Fruit fly (Drosophila melanogaster) whole organism, wandering third instar larva: ENCODE results near the gene Tmep.

Source experiments
- Abd-B ChIP-seq: fragments of >200 bp; optimal IDR thresholded peaks from 2 replicates; lab custom pipeline; 2017; ENCODE audit warnings: missing biosample characterization, missing genetic modification characterization
- CG32264 ChIP-seq: fragments of 200-800 bp; sonication (Bioruptor generic); optimal IDR thresholded peaks from 2 replicates; lab custom pipeline; 2016; ENCODE audit warnings: missing biosample characterization, missing genetic modification characterization
- CG9705 ChIP-seq: fragments of 200-800 bp; sonication (Bioruptor generic); optimal IDR thresholded peaks from 2 replicates; lab custom pipeline; 2018; ENCODE audit warnings: missing biosample characterization, mild to moderate bottlenecking, missing genetic modification characterization
- CrebA ChIP-seq: fragments of 200-800 bp; sonication (Bioruptor generic); optimal IDR thresholded peaks from 2 replicates; lab custom pipeline; 2016; ENCODE audit warnings: missing biosample characterization, mild to moderate bottlenecking, missing genetic modification characterization, borderline replicate concordance
- Dfd ChIP-seq: fragments of >200 bp; optimal IDR thresholded peaks from 2 replicates; lab custom pipeline; 2017; ENCODE audit warnings: missing biosample characterization, missing genetic modification characterization
- Dif ChIP-seq: fragments of 200-275, 200-300 bp; sonication (Bioruptor generic); optimal IDR thresholded peaks from 2 replicates; lab custom pipeline; 2018; ENCODE audit warnings: missing biosample characterization, missing genetic modification characterization; ENCODE audit not compliant: partially characterized antibody
- GATAd ChIP-seq: sonication (Bioruptor generic); optimal IDR thresholded peaks from 2 replicates; lab custom pipeline; 2016; ENCODE audit warnings: missing biosample characterization, missing genetic modification characterization
- HLH106 ChIP-seq: fragments of 200-800 bp; optimal IDR thresholded peaks from 3 replicates; lab custom pipeline; 2019; ENCODE audit warnings: missing biosample characterization, mild to moderate bottlenecking, missing genetic modification characterization, moderate library complexity
- Hnf4 ChIP-seq: fragments of 200-800 bp; sonication (Bioruptor generic); optimal IDR thresholded peaks from 2 replicates; lab custom pipeline; 2016; ENCODE audit warnings: missing biosample characterization, mild to moderate bottlenecking, missing genetic modification characterization
- Hr78 ChIP-seq: fragments of >200 bp; optimal IDR thresholded peaks from 2 replicates; lab custom pipeline; 2017; ENCODE audit warnings: missing biosample characterization, missing genetic modification characterization
- Hr83 ChIP-seq: fragments of 200-300 bp; sonication (Bioruptor generic); optimal IDR thresholded peaks from 2 replicates; lab custom pipeline; 2016; ENCODE audit warnings: missing biosample characterization, mild to moderate bottlenecking, missing genetic modification characterization, moderate library complexity; ENCODE audit not compliant: poor library complexity, severe bottlenecking
- Jra ChIP-seq: sonication (Bioruptor generic); optimal IDR thresholded peaks from 2 replicates; lab custom pipeline; 2016; ENCODE audit warnings: missing biosample characterization, missing genetic modification characterization
- Mio ChIP-seq: sonication (Bioruptor generic); optimal IDR thresholded peaks from 2 replicates; lab custom pipeline; 2016; ENCODE audit warnings: missing biosample characterization, missing genetic modification characterization
- Myc ChIP-seq: fragments of >200 bp; optimal IDR thresholded peaks from 2 replicates; lab custom pipeline; 2017
- N ChIP-seq: fragments of >200 bp; optimal IDR thresholded peaks from 2 replicates; lab custom pipeline; 2018; ENCODE audit warnings: missing biosample characterization, missing external identifiers, missing genetic modification characterization
- OdsH ChIP-seq: fragments of 200-800 bp; sonication (Bioruptor generic); optimal IDR thresholded peaks from 2 replicates; lab custom pipeline; 2016; ENCODE audit warnings: missing biosample characterization, mild to moderate bottlenecking, missing genetic modification characterization
- Rel ChIP-seq, 2 experiments: fragments of 200-800 bp; sonication (Bioruptor generic) in 1 of 2; optimal IDR thresholded peaks; 2 replicates in 1 of 2; 3 replicates in 1 of 2; lab custom pipeline; 2016 to 2019; ENCODE audit warnings: mild to moderate bottlenecking in 2 of 2, missing biosample characterization in 2 of 2, missing genetic modification characterization in 2 of 2, moderate library complexity in 1 of 2
- Sp1 ChIP-seq: fragments of 200-800 bp; sonication (Bioruptor generic); optimal IDR thresholded peaks from 3 replicates; lab custom pipeline; 2019; ENCODE audit warnings: missing biosample characterization, mild to moderate bottlenecking, missing genetic modification characterization, moderate library complexity
- Vsx2 ChIP-seq: fragments of 200-300, 225-300 bp; sonication (Bioruptor generic); optimal IDR thresholded peaks from 2 replicates; lab custom pipeline; 2018; ENCODE audit warnings: missing biosample characterization, missing genetic modification characterization; ENCODE audit not compliant: partially characterized antibody
- br ChIP-seq: fragments of 200-800 bp; sonication (Bioruptor generic); optimal IDR thresholded peaks from 2 replicates; lab custom pipeline; 2016; ENCODE audit warnings: missing biosample characterization, missing genetic modification characterization
- brk ChIP-seq: fragments of 200-800 bp; sonication (Bioruptor generic); optimal IDR thresholded peaks from 2 replicates; lab custom pipeline; 2016; ENCODE audit warnings: missing biosample characterization, mild to moderate bottlenecking, missing genetic modification characterization
- dl ChIP-seq, 2 experiments: fragments of 175-275, 200-275 bp in 1 of 2; fragments of 200-275 bp in 1 of 2; sonication (Bioruptor generic); optimal IDR thresholded peaks; lab custom pipeline; 2018; ENCODE audit warnings: mild to moderate bottlenecking in 2 of 2, missing biosample characterization in 2 of 2, missing genetic modification characterization in 2 of 2, moderate library complexity in 2 of 2; ENCODE audit not compliant: partially characterized antibody in 2 of 2, insufficient read depth in 1 of 2
- dmrt93B ChIP-seq: fragments of 200-800 bp; sonication (Bioruptor generic); optimal IDR thresholded peaks from 2 replicates; lab custom pipeline; 2018; ENCODE audit warnings: missing biosample characterization, mild to moderate bottlenecking, missing genetic modification characterization
- dsf ChIP-seq: sonication (Bioruptor generic); optimal IDR thresholded peaks from 2 replicates; lab custom pipeline; 2016; ENCODE audit warnings: missing biosample characterization, missing genetic modification characterization, borderline replicate concordance
- ey ChIP-seq: fragments of 200-800 bp; sonication (Bioruptor generic); optimal IDR thresholded peaks from 2 replicates; lab custom pipeline; 2016; ENCODE audit warnings: missing biosample characterization, missing genetic modification characterization
- foxo ChIP-seq, 2 experiments: fragments of 200-800 bp; sonication (Bioruptor generic); optimal IDR thresholded peaks; 2 replicates in 1 of 2; 3 replicates in 1 of 2; lab custom pipeline; 2016 to 2017; ENCODE audit warnings: missing biosample characterization in 2 of 2, missing genetic modification characterization in 2 of 2
- fru ChIP-seq: fragments of 200-800 bp; sonication (Bioruptor generic); optimal IDR thresholded peaks from 3 replicates; lab custom pipeline; 2016; ENCODE audit warnings: missing biosample characterization, mild to moderate bottlenecking, missing genetic modification characterization
- h ChIP-seq: fragments of 200-800 bp; sonication (Bioruptor generic); optimal IDR thresholded peaks from 3 replicates; lab custom pipeline; 2016; ENCODE audit warnings: missing biosample characterization, mild to moderate bottlenecking, missing genetic modification characterization
- jim ChIP-seq: fragments of 175-275, 200-325 bp; sonication (Bioruptor generic); optimal IDR thresholded peaks from 2 replicates; lab custom pipeline; 2016; ENCODE audit warnings: missing biosample characterization, mild to moderate bottlenecking, missing genetic modification characterization
- lola ChIP-seq: fragments of >200 bp; optimal IDR thresholded peaks from 2 replicates; lab custom pipeline; 2017; ENCODE audit warnings: missing biosample characterization, missing genetic modification characterization
- pan ChIP-seq: fragments of >200 bp; optimal IDR thresholded peaks from 2 replicates; lab custom pipeline; 2017
- psq ChIP-seq: fragments of 200-800 bp; sonication (Bioruptor generic); optimal IDR thresholded peaks from 3 replicates; lab custom pipeline; 2017; ENCODE audit warnings: missing biosample characterization, mild to moderate bottlenecking, missing genetic modification characterization, moderate library complexity
- rgr ChIP-seq: fragments of 200-800 bp; sonication (Bioruptor generic); optimal IDR thresholded peaks from 3 replicates; lab custom pipeline; 2016; ENCODE audit warnings: missing biosample characterization, mild to moderate bottlenecking, missing genetic modification characterization
- sage ChIP-seq: fragments of 200-800 bp; sonication (Bioruptor generic); optimal IDR thresholded peaks from 2 replicates; lab custom pipeline; 2016; ENCODE audit warnings: missing biosample characterization, mild to moderate bottlenecking, missing genetic modification characterization
- sv ChIP-seq: fragments of 200-800 bp; sonication (Bioruptor generic); optimal IDR thresholded peaks from 3 replicates; lab custom pipeline; 2016; ENCODE audit warnings: missing biosample characterization, missing genetic modification characterization
- tai ChIP-seq: sonication (Bioruptor generic); optimal IDR thresholded peaks from 2 replicates; lab custom pipeline; 2016; ENCODE audit warnings: missing biosample characterization, missing genetic modification characterization
- usp ChIP-seq: fragments of >200 bp; optimal IDR thresholded peaks from 2 replicates; lab custom pipeline; 2017; ENCODE audit warnings: missing biosample characterization, missing genetic modification characterization
- woc ChIP-seq: sonication (Bioruptor generic); optimal IDR thresholded peaks from 2 replicates; lab custom pipeline; 2016; ENCODE audit warnings: missing biosample characterization, mild to moderate bottlenecking, missing genetic modification characterization

The Tmep gene

DNA sequence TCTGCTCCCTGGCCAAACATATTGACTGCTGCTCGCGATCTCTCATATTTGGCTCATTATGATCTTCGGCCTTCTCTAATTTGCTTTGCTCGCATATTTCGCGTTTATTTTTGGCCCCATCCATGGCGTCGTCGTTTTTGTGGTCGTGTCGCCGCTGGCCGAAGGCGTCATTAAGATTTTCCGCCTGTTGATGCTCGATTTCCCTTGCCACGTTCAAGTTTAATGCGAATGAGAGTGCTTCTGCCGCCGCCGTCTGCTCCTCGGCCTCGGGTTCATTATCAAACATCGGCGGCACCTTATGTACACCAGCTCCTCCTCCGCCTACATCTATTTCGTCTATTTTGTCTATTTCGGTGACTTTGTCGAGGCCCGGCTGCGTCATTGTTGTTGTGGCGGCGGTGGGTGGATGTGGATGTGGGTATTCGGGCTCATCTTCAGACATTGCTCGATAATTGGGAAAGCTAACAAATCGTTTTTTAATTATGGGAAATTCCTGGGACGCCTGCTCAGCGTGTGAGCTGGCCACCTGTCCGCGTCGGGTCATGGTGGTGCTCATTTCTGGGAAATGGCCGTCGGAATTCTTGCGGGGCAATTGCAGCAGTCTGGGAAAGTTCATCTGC lies 45.6 kb downstream of the Tmep start:
- no peak for TF ChIP-seq sage
- TF ChIP-seq Mio: no peak
- TF ChIP-seq dl (GFP tag; optimal IDR thresholded peaks at IDR 0.05; lab: Kevin White, UChicago; ENCODE audit: insufficient read depth in 1 of 2, partially characterized antibody in 2 of 2): no peak
- no peak for TF ChIP-seq Hnf4 (GFP tag; lab: Kevin White, UChicago)
- TF ChIP-seq psq (GFP tag; lab: Kevin White, UChicago): no peak
- TF ChIP-seq Abd-B (GFP tag; lab: Kevin White, UChicago): no peak
- TF ChIP-seq CrebA: no peak
- TF ChIP-seq pan (lab: Kevin White, UChicago): no peak
- TF ChIP-seq Hr83 (GFP tag; lab: Kevin White, UChicago): no peak
- TF ChIP-seq Hr78 (GFP tag; lab: Kevin White, UChicago): no peak
- no peak for TF ChIP-seq woc (GFP tag; lab: Kevin White, UChicago)
- TF ChIP-seq brk: no peak
- no peak for TF ChIP-seq Dif (GFP tag; lab: Kevin White, UChicago)
- no peak for TF ChIP-seq HLH106 (tag; lab: Kevin White, UChicago)
- TF ChIP-seq N (GFP tag; lab: Kevin White, UChicago): no peak
- no peak for TF ChIP-seq rgr (GFP tag; lab: Kevin White, UChicago)

DNA sequence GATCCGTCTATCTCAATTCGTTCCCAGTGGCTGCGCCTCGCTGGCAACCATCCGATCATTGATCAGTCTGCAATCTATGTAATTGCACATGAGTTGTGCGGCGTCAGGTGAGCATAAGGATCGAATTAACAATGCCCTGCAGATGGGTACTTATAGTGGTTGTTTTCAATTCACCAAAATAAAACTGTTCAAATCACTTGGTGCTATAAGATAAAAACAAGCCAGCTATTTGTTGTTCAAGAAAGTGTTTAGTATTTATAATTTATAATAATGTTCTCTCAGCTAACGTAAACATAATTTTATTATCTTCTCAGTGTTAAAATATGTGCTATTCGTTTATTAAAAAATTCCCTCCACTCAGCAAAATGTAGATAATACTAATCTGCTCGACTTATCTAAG lies 46.7 kb downstream of the Tmep start, which contains the start of gene CG12105:
TSS of gene CG12105 (minus strand) at position 101 of the 400 bp plus-strand sequence.
- TF ChIP-seq Hnf4 (GFP tag; lab: Kevin White, UChicago) (no peak), Hr83 (GFP tag; lab: Kevin White, UChicago) (no peak)

DNA sequence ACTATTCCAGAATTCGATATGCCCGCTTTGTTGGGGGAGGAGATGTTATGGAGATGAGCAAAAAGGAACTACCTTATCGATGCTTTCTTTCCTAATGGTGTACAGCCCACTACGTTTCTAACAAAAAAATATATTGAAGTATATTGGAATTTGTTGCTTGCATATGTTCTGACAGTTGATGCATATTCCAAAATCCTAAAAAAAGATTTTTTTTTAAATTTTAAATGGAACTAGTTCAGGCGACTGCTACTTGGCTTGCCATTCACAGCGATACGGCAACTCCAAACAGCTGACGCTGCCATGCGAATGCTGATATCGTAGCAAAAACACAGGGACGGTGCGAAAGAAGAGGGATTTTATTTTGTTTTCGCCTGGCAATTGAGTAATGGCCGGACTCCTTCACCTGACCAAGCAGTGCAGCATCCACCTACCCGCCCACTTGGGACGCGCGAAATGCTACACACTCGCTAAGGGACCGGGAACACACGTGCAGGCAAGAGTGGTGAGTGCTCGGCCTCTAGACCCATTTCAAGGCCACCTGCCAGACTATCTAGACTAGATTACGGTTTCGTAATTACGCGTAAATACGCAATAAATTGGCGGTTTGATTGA lies 49.2 kb downstream of the Tmep start, which contains the start of the genes CG13926, ABCB7 and CG33230:
TSS of gene CG13926 (minus strand) at position 43 of the 612 bp plus-strand sequence.
TSS of gene ABCB7 (plus strand) at position 299 of the 612 bp plus-strand sequence.
TSS of gene CG33230 (plus strand) at position 299 of the 612 bp plus-strand sequence.
- peak; percentile 59 for TF ChIP-seq HLH106 (tag; lab: Kevin White, UChicago)
- no peak for TF ChIP-seq tai (GFP tag; lab: Kevin White, UChicago)
- TF ChIP-seq woc (GFP tag; lab: Kevin White, UChicago): peak; percentile 88
- TF ChIP-seq Myc (lab: Kevin White, UChicago): peak; percentile 88
- TF ChIP-seq GATAd (GFP tag; lab: Kevin White, UChicago): no peak
- TF ChIP-seq lola (GFP tag; lab: Kevin White, UChicago): no peak
- TF ChIP-seq rgr (GFP tag; lab: Kevin White, UChicago): peak; percentile 46
- TF ChIP-seq Hr78 (GFP tag; lab: Kevin White, UChicago): no peak
- peak; percentile 58 for TF ChIP-seq fru (GFP tag; lab: Kevin White, UChicago)
- no peak for TF ChIP-seq CG9705
- TF ChIP-seq ey (GFP tag; lab: Kevin White, UChicago): peak; percentile 43
- no peak for TF ChIP-seq dmrt93B
- no peak for TF ChIP-seq Vsx2
- TF ChIP-seq sv (GFP tag; lab: Kevin White, UChicago): no peak
- TF ChIP-seq Dif (GFP tag; lab: Kevin White, UChicago): no peak
- TF ChIP-seq Abd-B (GFP tag; lab: Kevin White, UChicago): no peak
- peak in 1 of 2 experiments; percentile 66 for TF ChIP-seq foxo (GFP tag; optimal IDR thresholded peaks at IDR 0.05; lab: Kevin White, UChicago)
- peak; percentile 46 for TF ChIP-seq OdsH (GFP tag; lab: Kevin White, UChicago)
- no peak for TF ChIP-seq usp
- no peak for TF ChIP-seq Jra
- no peak for TF ChIP-seq pan (lab: Kevin White, UChicago)
- no peak for TF ChIP-seq sage
- no peak for TF ChIP-seq N (GFP tag; lab: Kevin White, UChicago)
- no peak for TF ChIP-seq dl (GFP tag; optimal IDR thresholded peaks at IDR 0.05; lab: Kevin White, UChicago; ENCODE audit: insufficient read depth in 1 of 2, partially characterized antibody in 2 of 2)
- no peak for TF ChIP-seq CG32264 (GFP tag; lab: Kevin White, UChicago)
- no peak for TF ChIP-seq dsf
- no peak for TF ChIP-seq Mio
- TF ChIP-seq Dfd (GFP tag; lab: Kevin White, UChicago): no peak
- TF ChIP-seq psq (GFP tag; lab: Kevin White, UChicago): no peak
- no peak for TF ChIP-seq Hnf4 (GFP tag; lab: Kevin White, UChicago)
- no peak for TF ChIP-seq Rel (GFP tag; optimal IDR thresholded peaks at IDR 0.05; lab: Kevin White, UChicago)
- TF ChIP-seq Rel (tag; optimal IDR thresholded peaks at IDR 0.05; lab: Kevin White, UChicago): peak; percentile 35
- no peak for TF ChIP-seq brk
- TF ChIP-seq CrebA: no peak
- no peak for TF ChIP-seq jim (GFP tag; lab: Kevin White, UChicago)
- TF ChIP-seq Sp1 (GFP tag; lab: Kevin White, UChicago): peak; percentile 31
- peak; percentile 47 for TF ChIP-seq Hr83 (GFP tag; lab: Kevin White, UChicago)
- TF ChIP-seq h (GFP tag; lab: Kevin White, UChicago): peak; percentile 64
- TF ChIP-seq br (GFP tag; lab: Kevin White, UChicago): peak; percentile 8
